Worm (Caenorhabditis elegans): Measurements from ENCODE around the gene T27E7.1.

ce11 chrIV:14483427-14483826 lies 36.1 kb upstream of the T27E7.1 start:
- TF ChIP-seq dao-5 (tag; optimal IDR thresholded peaks at IDR 0.05) (no peak), him-1 (tag; optimal IDR thresholded peaks at IDR 0.05) (no peak)

All from whole organism, L4/young adult.